Worm (Caenorhabditis elegans) whole organism, late embryonic: ENCODE data around the gene F53F4.17.
A peak's percentile ranks its signal among the peaks of the same experiment; 100 is the strongest.

Experiments used
- C08G9.2 ChIP-seq: sonication (generic microtip); optimal IDR thresholded peaks from 2 replicates; lab custom pipeline; 2016; ENCODE audit warnings: mild to moderate bottlenecking, missing genetic modification characterization, moderate library complexity, missing compliant biosample characterization
- C38D4.7 ChIP-seq: fragments of 200-800 bp; sonication (Bioruptor generic); optimal IDR thresholded peaks from 2 replicates; lab custom pipeline; 2018; ENCODE audit warnings: mild to moderate bottlenecking, missing genetic modification characterization, moderate library complexity, missing compliant biosample characterization
- F13H6.1 ChIP-seq: sonication (generic microtip); optimal IDR thresholded peaks from 2 replicates; lab custom pipeline; 2016; ENCODE audit warnings: missing genetic modification characterization, missing compliant biosample characterization
- K02D7.2 ChIP-seq: sonication (generic microtip); optimal IDR thresholded peaks from 2 replicates; lab custom pipeline; 2017; ENCODE audit warnings: mild to moderate bottlenecking, missing genetic modification characterization, missing compliant biosample characterization
- ahr-1 ChIP-seq: sonication (generic microtip); optimal IDR thresholded peaks from 2 replicates; lab custom pipeline; 2016; ENCODE audit warnings: missing genetic modification characterization, missing compliant biosample characterization
- ceh-18 ChIP-seq: sonication (generic microtip); optimal IDR thresholded peaks from 2 replicates; lab custom pipeline; 2016; ENCODE audit warnings: missing genetic modification characterization, missing compliant biosample characterization
- ceh-19 ChIP-seq: fragments of 200-800 bp; sonication (Bioruptor generic); optimal IDR thresholded peaks from 2 replicates; lab custom pipeline; 2018; ENCODE audit warnings: mild to moderate bottlenecking, missing genetic modification characterization, missing compliant biosample characterization
- ceh-2 ChIP-seq: sonication (generic microtip); optimal IDR thresholded peaks from 2 replicates; lab custom pipeline; 2016; ENCODE audit warnings: missing genotype, missing genetic modification characterization, missing compliant biosample characterization
- ceh-22 ChIP-seq: sonication (generic microtip); optimal IDR thresholded peaks from 2 replicates; lab custom pipeline; 2017; ENCODE audit warnings: missing biosample characterization, missing genetic modification characterization
- ceh-24 ChIP-seq: sonication (generic microtip); optimal IDR thresholded peaks from 2 replicates; lab custom pipeline; 2016; ENCODE audit warnings: mild to moderate bottlenecking, missing genetic modification characterization, missing compliant biosample characterization
- ceh-30 ChIP-seq: fragments of 150-350 bp; optimal IDR thresholded peaks from 2 replicates; lab custom pipeline; 2014; ENCODE audit warnings: missing biosample characterization, missing genetic modification characterization
- ceh-31 ChIP-seq: sonication (generic microtip); optimal IDR thresholded peaks from 2 replicates; lab custom pipeline; 2016; ENCODE audit warnings: missing genetic modification characterization, missing compliant biosample characterization
- ceh-48 ChIP-seq: sonication (generic microtip); optimal IDR thresholded peaks from 2 replicates; lab custom pipeline; 2016; ENCODE audit warnings: missing genetic modification characterization, inconsistent platforms, missing compliant biosample characterization
- ceh-9 ChIP-seq: sonication (generic microtip); optimal IDR thresholded peaks from 2 replicates; lab custom pipeline; 2016; ENCODE audit warnings: mild to moderate bottlenecking, missing genetic modification characterization, inconsistent platforms, missing compliant biosample characterization
- dve-1 ChIP-seq: sonication (generic microtip); optimal IDR thresholded peaks from 2 replicates; lab custom pipeline; 2017; ENCODE audit warnings: antibody characterized with exemption, mild to moderate bottlenecking, missing genetic modification characterization, missing compliant biosample characterization
- ets-4 ChIP-seq: sonication (generic microtip); optimal IDR thresholded peaks from 2 replicates; lab custom pipeline; 2016; ENCODE audit warnings: missing genetic modification characterization, missing compliant biosample characterization
- fax-1 ChIP-seq: sonication (generic microtip); optimal IDR thresholded peaks from 2 replicates; lab custom pipeline; 2016; ENCODE audit warnings: missing genotype, missing genetic modification characterization, missing compliant biosample characterization
- fkh-10 ChIP-seq: fragments of 150-350 bp; optimal IDR thresholded peaks from 2 replicates; lab custom pipeline; 2014; ENCODE audit warnings: missing biosample characterization, missing genetic modification reagents, missing genetic modification characterization
- fkh-6 ChIP-seq: sonication (generic microtip); optimal IDR thresholded peaks from 2 replicates; lab custom pipeline; 2016; ENCODE audit warnings: missing genetic modification characterization, missing compliant biosample characterization
- gmeb-2 ChIP-seq: sonication (generic microtip); optimal IDR thresholded peaks from 2 replicates; lab custom pipeline; 2016; ENCODE audit warnings: missing genetic modification characterization, inconsistent platforms, missing compliant biosample characterization
- hlh-13 ChIP-seq: fragments of 200-800 bp; sonication (Bioruptor generic); optimal IDR thresholded peaks from 2 replicates; lab custom pipeline; 2018; ENCODE audit warnings: mild to moderate bottlenecking, missing genetic modification characterization, missing compliant biosample characterization
- hlh-15 ChIP-seq: sonication (generic microtip); optimal IDR thresholded peaks from 2 replicates; lab custom pipeline; 2016; ENCODE audit warnings: missing genetic modification characterization, missing compliant biosample characterization
- hlh-30 ChIP-seq: sonication (generic microtip); optimal IDR thresholded peaks from 2 replicates; lab custom pipeline; 2017; ENCODE audit warnings: antibody characterized with exemption, missing genetic modification characterization, missing compliant biosample characterization; ENCODE audit not compliant: insufficient read depth
- hlh-8 ChIP-seq: sonication (generic microtip); optimal IDR thresholded peaks from 2 replicates; lab custom pipeline; 2016; ENCODE audit warnings: missing genotype, missing genetic modification characterization, missing compliant biosample characterization
- lim-6 ChIP-seq: sonication (generic microtip); optimal IDR thresholded peaks from 2 replicates; lab custom pipeline; 2016; ENCODE audit warnings: missing genetic modification characterization, missing compliant biosample characterization
- lin-11 ChIP-seq: fragments of 200-800 bp; sonication (Bioruptor generic); optimal IDR thresholded peaks from 2 replicates; lab custom pipeline; 2018; ENCODE audit warnings: mild to moderate bottlenecking, missing genetic modification characterization, missing compliant biosample characterization
- nfya-1 ChIP-seq: sonication (generic microtip); optimal IDR thresholded peaks from 2 replicates; lab custom pipeline; 2017; ENCODE audit warnings: missing genetic modification characterization, mild to moderate bottlenecking, missing compliant biosample characterization, antibody characterized with exemption, moderate library complexity
- npax-4 ChIP-seq: sonication (generic microtip); optimal IDR thresholded peaks from 2 replicates; lab custom pipeline; 2016; ENCODE audit warnings: missing genetic modification characterization, missing compliant biosample characterization
- pag-3 ChIP-seq: sonication (generic microtip); optimal IDR thresholded peaks from 2 replicates; lab custom pipeline; 2016; ENCODE audit warnings: missing compliant biosample characterization, missing genetic modification characterization, borderline replicate concordance
- pat-9 ChIP-seq: fragments of 200-800 bp; sonication (Bioruptor generic); optimal IDR thresholded peaks from 2 replicates; lab custom pipeline; 2018; ENCODE audit warnings: mild to moderate bottlenecking, missing genetic modification characterization, moderate library complexity, missing compliant biosample characterization
- pha-2 ChIP-seq: sonication (generic microtip); optimal IDR thresholded peaks from 2 replicates; lab custom pipeline; 2017; ENCODE audit warnings: mild to moderate bottlenecking, missing genetic modification characterization, missing compliant biosample characterization
- pha-4 ChIP-seq: fragments of 150-350 bp; optimal IDR thresholded peaks from 2 replicates; lab custom pipeline; 2018; ENCODE audit warnings: missing biosample characterization, missing genetic modification reagents, missing genetic modification characterization
- sox-4 ChIP-seq: sonication (generic microtip); optimal IDR thresholded peaks from 2 replicates; lab custom pipeline; 2017; ENCODE audit warnings: mild to moderate bottlenecking, missing genetic modification characterization, inconsistent platforms, missing compliant biosample characterization
- tbx-2 ChIP-seq: sonication (generic microtip); optimal IDR thresholded peaks from 2 replicates; lab custom pipeline; 2016; ENCODE audit warnings: missing genetic modification characterization, missing compliant biosample characterization
- unc-42 ChIP-seq: sonication (generic microtip); optimal IDR thresholded peaks from 2 replicates; lab custom pipeline; 2016; ENCODE audit warnings: missing genotype, missing genetic modification characterization, missing compliant biosample characterization
- unc-55 ChIP-seq: sonication (generic microtip); optimal IDR thresholded peaks from 2 replicates; lab custom pipeline; 2017; ENCODE audit warnings: missing biosample characterization, missing genetic modification reagents, missing genetic modification characterization
- zip-5 ChIP-seq: sonication (generic microtip); optimal IDR thresholded peaks from 2 replicates; lab custom pipeline; 2016; ENCODE audit warnings: missing genetic modification characterization, missing compliant biosample characterization

F53F4.17 gene

DNA sequence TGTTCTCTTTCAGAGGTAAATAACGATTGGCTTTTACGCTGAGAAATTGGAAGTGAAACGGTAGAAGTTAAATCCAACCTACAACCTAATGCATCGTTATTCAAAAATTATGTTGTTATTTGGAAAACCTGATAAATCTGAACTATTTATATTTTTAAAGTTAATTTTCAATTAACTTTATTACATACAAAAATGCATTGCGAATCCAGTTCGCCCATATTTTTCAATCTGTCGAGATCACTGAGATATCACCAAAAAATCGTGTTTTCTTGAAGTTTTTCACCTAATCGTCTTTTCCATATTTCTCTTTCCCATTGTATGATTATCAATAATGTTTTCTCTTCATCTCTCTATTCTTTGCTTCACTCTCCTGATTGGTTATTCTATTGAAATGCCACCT, 32.7 kb downstream of the F53F4.17 start, which contains the start of gene F53F4.15:
Gene F53F4.15, plus strand, starts transcription at position 301 of the 400 bp plus-strand sequence.
- TF ChIP-seq lin-11 (no peak), ceh-22 (tag; lab: Kevin White, UChicago) (no peak), nfya-1 (tag; lab: Kevin White, UChicago) (no peak), hlh-15 (tag; lab: Kevin White, UChicago) (no peak), C38D4.7 (GFP tag; lab: Kevin White, UChicago) (no peak), ahr-1 (tag; lab: Kevin White, UChicago) (no peak)

DNA sequence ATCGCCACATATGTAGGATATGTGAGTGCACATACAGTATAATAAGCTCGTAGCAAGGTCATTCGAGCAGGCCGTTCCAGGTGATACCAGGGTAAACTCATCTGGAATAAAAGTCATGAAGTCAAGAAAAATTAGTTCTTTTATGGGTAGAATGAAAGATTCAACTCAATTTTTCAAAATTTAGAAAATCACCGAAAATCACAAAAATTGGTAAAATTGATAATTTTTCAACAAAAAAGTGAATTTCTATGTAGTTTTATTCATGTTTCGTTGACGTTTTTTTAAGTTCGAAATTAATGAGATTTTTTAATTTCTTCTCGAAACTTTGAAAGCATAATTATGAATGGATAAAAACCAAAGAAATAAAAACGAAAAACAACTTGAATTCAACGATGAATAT, 33.7 kb downstream of the F53F4.17 start, which contains the start of gene F53F4.16:
Gene F53F4.16, minus strand, starts transcription at position 101 of the 400 bp plus-strand sequence.
- TF ChIP-seq ceh-24 (tag; lab: Kevin White, UChicago), result no peak
- no peak for TF ChIP-seq ceh-2 (tag; lab: Kevin White, UChicago)
- TF ChIP-seq C08G9.2, result no peak
- no peak for TF ChIP-seq nfya-1 (tag; lab: Kevin White, UChicago)
- no peak for TF ChIP-seq sox-4 (tag; lab: Kevin White, UChicago)
- TF ChIP-seq ceh-19 (GFP tag; lab: Kevin White, UChicago), result no peak
- no peak for TF ChIP-seq ahr-1 (tag; lab: Kevin White, UChicago)
- TF ChIP-seq fax-1 (tag; lab: Kevin White, UChicago), result no peak
- no peak for TF ChIP-seq ceh-31
- TF ChIP-seq npax-4 (tag; lab: Kevin White, UChicago), result no peak
- TF ChIP-seq pha-2, result no peak
- TF ChIP-seq pat-9, result no peak

DNA sequence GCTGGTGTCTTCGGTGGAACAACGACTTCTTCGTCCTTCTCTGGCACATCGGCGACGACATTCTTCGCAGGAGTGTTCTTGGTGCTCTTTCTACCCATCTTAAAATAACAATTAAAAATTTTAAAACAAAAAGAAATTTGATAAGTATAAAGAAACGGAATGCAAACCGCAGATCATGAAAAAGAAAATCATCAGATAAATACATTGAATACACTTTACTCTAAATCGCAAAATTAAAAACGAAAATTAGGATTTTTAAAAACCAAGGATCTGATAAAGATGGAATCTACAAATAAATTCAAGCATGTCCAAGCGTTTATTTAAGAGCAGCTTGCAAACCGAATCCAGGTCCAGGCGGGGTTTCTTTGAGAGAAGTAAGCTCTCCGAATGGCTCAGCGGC, 36.4 kb downstream of the F53F4.17 start, which contains the start of gene F53F4.11:
Gene F53F4.11, minus strand, starts transcription at position 101 of the 400 bp plus-strand sequence.
- no peak for TF ChIP-seq ceh-9 (tag; lab: Kevin White, UChicago)

DNA sequence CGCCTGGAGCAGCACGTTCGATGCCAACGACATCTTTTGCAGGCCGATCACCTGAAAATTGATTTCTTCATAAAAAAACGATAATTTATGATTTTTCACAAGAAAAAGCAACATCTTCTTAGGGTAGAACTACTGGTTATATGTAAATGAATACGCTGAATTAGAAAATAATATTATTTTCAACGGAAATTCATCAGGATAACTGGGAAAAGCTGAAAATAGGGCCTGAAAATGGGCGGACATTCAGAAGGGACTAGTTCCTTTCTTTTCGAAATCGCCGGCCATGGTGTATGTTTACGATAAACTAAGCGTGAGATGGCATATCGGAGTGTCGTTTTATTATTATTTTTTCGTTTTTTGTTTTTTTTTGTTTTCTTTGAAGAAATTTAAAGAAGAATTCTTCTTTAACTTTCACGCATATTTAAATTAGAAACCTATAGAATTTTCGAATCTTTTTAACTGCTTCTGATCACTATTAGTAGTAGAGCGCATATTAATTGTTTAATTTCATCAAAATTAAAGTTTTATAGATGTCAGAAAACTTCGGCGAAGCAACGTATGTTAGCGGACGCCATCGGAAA, 37.6 kb downstream of the F53F4.17 start, which contains the start of the genes nduv-2 and F53F4.12:
Gene nduv-2, minus strand, starts transcription at position 51 of the 581 bp plus-strand sequence.
Gene F53F4.12, plus strand, starts transcription at position 531 of the 581 bp plus-strand sequence.
- TF ChIP-seq unc-42 (tag; lab: Kevin White, UChicago) (peak; percentile 12), ceh-19 (GFP tag; lab: Kevin White, UChicago) (no peak), pha-2 (no peak), fkh-6 (tag; lab: Kevin White, UChicago) (no peak), fkh-10 (GFP tag; lab: Kevin White, UChicago) (no peak), ets-4 (tag; lab: Kevin White, UChicago) (peak; percentile 34), zip-5 (no peak), ceh-2 (tag; lab: Kevin White, UChicago) (peak; percentile 4), hlh-8 (tag; lab: Kevin White, UChicago) (no peak), ceh-31 (peak; percentile 58), tbx-2 (tag; lab: Kevin White, UChicago) (peak; percentile 36), dve-1 (tag; lab: Kevin White, UChicago) (no peak), pha-4 (no peak)

DNA sequence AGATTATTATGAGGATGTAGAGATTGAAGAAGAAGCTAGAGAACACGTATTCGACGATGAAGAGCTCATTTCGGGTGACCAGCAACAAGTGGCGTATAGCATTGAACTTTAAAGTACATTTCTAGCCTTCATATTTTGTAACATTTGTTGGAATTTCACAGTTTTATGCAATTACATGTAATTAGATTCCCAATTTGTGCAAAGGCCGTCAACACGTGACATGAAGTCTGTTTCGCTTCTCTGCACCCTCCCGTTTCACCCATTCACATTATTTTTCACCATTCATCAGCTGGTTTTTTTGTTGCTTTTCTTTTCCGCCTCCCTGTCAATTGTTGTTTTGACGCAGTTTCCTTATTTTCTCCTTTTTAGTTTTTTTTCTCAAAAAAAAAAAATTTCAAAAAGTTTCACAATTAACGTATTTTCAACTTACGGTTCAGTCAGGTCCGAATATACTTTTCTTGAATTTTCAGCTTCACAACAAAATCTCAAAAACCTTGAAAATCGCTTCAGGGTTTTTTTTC, 39.2 kb downstream of the F53F4.17 start, which contains the start of gene sde-2:
Gene sde-2, plus strand, starts transcription at position 471 of the 521 bp plus-strand sequence.
- TF ChIP-seq unc-42 (tag; lab: Kevin White, UChicago) (peak; percentile 93), hlh-30 (peak; percentile 82), K02D7.2 (no peak), hlh-13 (GFP tag; lab: Kevin White, UChicago) (no peak)

DNA sequence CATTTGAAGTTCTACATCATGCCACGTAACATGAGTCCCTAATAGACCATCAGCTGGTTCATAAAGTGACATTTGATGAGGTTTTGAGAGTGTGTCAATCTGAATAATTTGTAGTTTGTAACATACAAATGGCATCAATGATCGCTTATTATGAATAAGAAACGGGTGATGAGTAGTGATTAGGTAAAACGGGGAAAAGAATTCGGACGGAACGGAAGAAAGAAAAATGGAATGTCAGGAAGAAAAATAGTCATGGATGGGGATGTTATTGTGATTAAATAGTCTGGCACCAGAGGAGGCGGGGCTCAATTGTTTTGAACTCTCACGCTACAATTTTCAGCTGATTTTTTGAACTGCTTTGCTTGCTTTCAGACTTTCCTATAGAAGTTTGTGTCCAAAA, 46.1 kb downstream of the F53F4.17 start, which contains the start of gene H37A05.2:
Gene H37A05.2, minus strand, starts transcription at position 101 of the 400 bp plus-strand sequence.
- TF ChIP-seq hlh-30, result no peak
- no peak for TF ChIP-seq C38D4.7 (GFP tag; lab: Kevin White, UChicago)
- no peak for TF ChIP-seq ceh-24 (tag; lab: Kevin White, UChicago)
- no peak for TF ChIP-seq ceh-30 (tag; lab: Kevin White, UChicago)
- no peak for TF ChIP-seq zip-5
- TF ChIP-seq gmeb-2 (tag; lab: Kevin White, UChicago), result no peak
- TF ChIP-seq ceh-18 (tag; lab: Kevin White, UChicago), result no peak
- no peak for TF ChIP-seq pha-2
- TF ChIP-seq pat-9, result no peak
- no peak for TF ChIP-seq unc-55 (GFP tag; lab: Kevin White, UChicago)
- TF ChIP-seq F13H6.1 (tag; lab: Kevin White, UChicago), result no peak
- TF ChIP-seq ceh-48 (tag; lab: Kevin White, UChicago), result no peak
- no peak for TF ChIP-seq ceh-2 (tag; lab: Kevin White, UChicago)
- no peak for TF ChIP-seq npax-4 (tag; lab: Kevin White, UChicago)
- TF ChIP-seq pag-3, result no peak
- no peak for TF ChIP-seq lim-6 (tag; lab: Kevin White, UChicago)
- TF ChIP-seq, all 69 proteins: peak for 0
